Fruit fly (Drosophila melanogaster) whole organism, adult: ENCODE results near the gene CG12640.

ENCODE experiments used
- CG11617 ChIP-seq: fragments of 200-800 bp; sonication (Bioruptor generic); optimal IDR thresholded peaks from 2 replicates; lab custom pipeline; 2017; ENCODE audit warnings: mild to moderate bottlenecking, missing biosample characterization, missing genetic modification reagents, missing genetic modification characterization
- CG12768 ChIP-seq: fragments of 200-800 bp; sonication (Bioruptor generic); optimal IDR thresholded peaks from 2 replicates; lab custom pipeline; 2017; ENCODE audit warnings: missing biosample characterization, missing genetic modification characterization, mild to moderate bottlenecking, moderate library complexity, missing genetic modification reagents
- CG14711 ChIP-seq: fragments of 200-800 bp; sonication (Bioruptor generic); optimal IDR thresholded peaks from 2 replicates; lab custom pipeline; 2018; ENCODE audit warnings: missing biosample characterization, mild to moderate bottlenecking, missing genetic modification characterization, moderate library complexity
- CG1620 ChIP-seq: fragments of 200-800 bp; sonication (Bioruptor generic); optimal IDR thresholded peaks from 2 replicates; lab custom pipeline; 2016; ENCODE audit warnings: missing biosample characterization, missing genetic modification characterization
- CG33017 ChIP-seq: fragments of 200-800 bp; sonication (Bioruptor generic); optimal IDR thresholded peaks from 2 replicates; lab custom pipeline; 2018; ENCODE audit warnings: missing biosample characterization, mild to moderate bottlenecking, missing genetic modification characterization, moderate library complexity
- CG5204 ChIP-seq: fragments of 200-800 bp; sonication (Bioruptor generic); optimal IDR thresholded peaks from 2 replicates; lab custom pipeline; 2016; ENCODE audit warnings: missing biosample characterization, missing genetic modification characterization
- CG7045 ChIP-seq: fragments of 200-800 bp; sonication (Bioruptor generic); optimal IDR thresholded peaks from 2 replicates; lab custom pipeline; 2017; ENCODE audit warnings: missing biosample characterization, mild to moderate bottlenecking, missing genetic modification characterization
- CG7101 ChIP-seq: fragments of 200-800 bp; sonication (Bioruptor generic); optimal IDR thresholded peaks from 2 replicates; lab custom pipeline; 2018; ENCODE audit warnings: missing biosample characterization, mild to moderate bottlenecking, missing genetic modification characterization, moderate library complexity
- Clk ChIP-seq: fragments of 200-800 bp; sonication (Bioruptor generic); optimal IDR thresholded peaks from 2 replicates; lab custom pipeline; 2017; ENCODE audit warnings: missing biosample characterization, missing genetic modification characterization
- Crg-1 ChIP-seq: fragments of 200-800 bp; sonication (Bioruptor generic); optimal IDR thresholded peaks from 2 replicates; lab custom pipeline; 2016; ENCODE audit warnings: missing biosample characterization, missing genetic modification characterization
- Hr96 ChIP-seq: fragments of 200-800 bp; sonication (Bioruptor generic); optimal IDR thresholded peaks from 2 replicates; lab custom pipeline; 2016; ENCODE audit warnings: missing biosample characterization, missing genetic modification characterization
- Mnt ChIP-seq: fragments of 200-800 bp; sonication (Bioruptor generic); optimal IDR thresholded peaks from 2 replicates; lab custom pipeline; 2016; ENCODE audit warnings: missing biosample characterization, mild to moderate bottlenecking, missing genetic modification characterization
- bab1 ChIP-seq: fragments of 200-800 bp; sonication (Bioruptor generic); optimal IDR thresholded peaks from 3 replicates; lab custom pipeline; 2019; ENCODE audit warnings: missing biosample characterization, mild to moderate bottlenecking, missing genetic modification characterization, moderate library complexity
- cic ChIP-seq: fragments of 200-800 bp; sonication (Bioruptor generic); optimal IDR thresholded peaks from 2 replicates; lab custom pipeline; 2017; ENCODE audit warnings: missing biosample characterization, mild to moderate bottlenecking, missing genetic modification characterization, moderate library complexity
- cnc ChIP-seq, 2 experiments: fragments of >200 bp; optimal IDR thresholded peaks; 2 replicates each; lab custom pipeline; 2017
- kay ChIP-seq: fragments of 200-800 bp; sonication (Bioruptor generic); peaks from one replicate; lab custom pipeline; 2016; ENCODE audit warnings: missing biosample characterization, missing genetic modification characterization, borderline replicate concordance
- ovo ChIP-seq: fragments of 200-800 bp; sonication (Bioruptor generic); optimal IDR thresholded peaks from 2 replicates; lab custom pipeline; 2016; ENCODE audit warnings: missing biosample characterization, missing genetic modification characterization
- pad ChIP-seq: fragments of 200-800 bp; sonication (Bioruptor generic); optimal IDR thresholded peaks from 3 replicates; lab custom pipeline; 2017; ENCODE audit warnings: missing biosample characterization, missing genetic modification characterization, mild to moderate bottlenecking, moderate library complexity, missing genetic modification reagents
- tj ChIP-seq: fragments of 200-800 bp; sonication (Bioruptor generic); optimal IDR thresholded peaks from 3 replicates; lab custom pipeline; 2017; ENCODE audit warnings: missing biosample characterization, mild to moderate bottlenecking, missing genetic modification characterization, moderate library complexity
- toe ChIP-seq: fragments of 200-800 bp; sonication (Bioruptor generic); optimal IDR thresholded peaks from 2 replicates; lab custom pipeline; 2016; ENCODE audit warnings: missing biosample characterization, missing genetic modification characterization

CG12640 gene

dm6 chrX:10432712-10433111, at the start of gene CG12640:
TSS of gene CG12640 (minus strand) at chrX:10432812.
- TF ChIP-seq CG5204 (GFP tag; lab: Kevin White, UChicago) = no peak
- TF ChIP-seq toe (GFP tag; lab: Kevin White, UChicago) = no peak
- TF ChIP-seq ovo = no peak
- no peak for TF ChIP-seq CG12768 (GFP tag; lab: Kevin White, UChicago)
- TF ChIP-seq Crg-1 (GFP tag; lab: Kevin White, UChicago) = no peak
- no peak for TF ChIP-seq bab1 (GFP tag; lab: Kevin White, UChicago)
- no peak for TF ChIP-seq tj
- TF ChIP-seq CG7045 = no peak
- no peak for TF ChIP-seq Hr96 (GFP tag; lab: Kevin White, UChicago)
- no peak for TF ChIP-seq Mnt (GFP tag; lab: Kevin White, UChicago)
- no peak for TF ChIP-seq kay (GFP tag; lab: Kevin White, UChicago)
- TF ChIP-seq CG11617 = no peak
- TF ChIP-seq CG14711 (tag; lab: Kevin White, UChicago) = no peak
- TF ChIP-seq CG1620 (GFP tag; lab: Kevin White, UChicago) = no peak

dm6 chrX:10478443-10479368, 46.1 kb upstream of the CG12640 start, which contains the start of the genes CG2887 and PPP4R2r:
TSS of gene CG2887 (minus strand) at chrX:10478493.
TSS of gene PPP4R2r (plus strand) at chrX:10478838.
- TF ChIP-seq CG11617 (peak; percentile 18), Crg-1 (GFP tag; lab: Kevin White, UChicago) (peak; percentile 13), cic (GFP tag; lab: Kevin White, UChicago) (peak; percentile 25), toe (GFP tag; lab: Kevin White, UChicago) (no peak), CG7101 (tag; lab: Kevin White, UChicago) (peak; percentile 41), CG5204 (GFP tag; lab: Kevin White, UChicago) (no peak), CG7045 (no peak), bab1 (GFP tag; lab: Kevin White, UChicago) (peak; percentile 78), tj (peak; percentile 87), CG12768 (GFP tag; lab: Kevin White, UChicago) (no peak), CG14711 (tag; lab: Kevin White, UChicago) (peak; percentile 12), Mnt (GFP tag; lab: Kevin White, UChicago) (peak; percentile 38)

dm6 chrX:10474625-10475024, 42.0 kb upstream of the CG12640 start, which contains the start of gene nocte:
TSS of gene nocte (minus strand) at chrX:10474675.
- TF ChIP-seq toe (GFP tag; lab: Kevin White, UChicago) (peak; percentile 26), CG5204 (GFP tag; lab: Kevin White, UChicago) (no peak), CG1620 (GFP tag; lab: Kevin White, UChicago) (peak; percentile 67), ovo (peak; percentile 6), CG12768 (GFP tag; lab: Kevin White, UChicago) (no peak), CG7101 (tag; lab: Kevin White, UChicago) (peak; percentile 4), Mnt (GFP tag; lab: Kevin White, UChicago) (peak; percentile 51), bab1 (GFP tag; lab: Kevin White, UChicago) (peak; percentile 50), CG14711 (tag; lab: Kevin White, UChicago) (peak; percentile 60), Crg-1 (GFP tag; lab: Kevin White, UChicago) (peak; percentile 11), Hr96 (GFP tag; lab: Kevin White, UChicago) (no peak), CG11617 (peak; percentile 26)

dm6 chrX:10474213-10474540, 41.6 kb upstream of the CG12640 start:
- peak; percentile 67 for TF ChIP-seq tj
- no peak for TF ChIP-seq kay (GFP tag; lab: Kevin White, UChicago)

dm6 chrX:10473510-10474212, 41.0 kb upstream of the CG12640 start, which contains the start of gene CG2889:
TSS of gene CG2889 (plus strand) at chrX:10473938.
- TF ChIP-seq tj (peak; percentile 12), CG5204 (GFP tag; lab: Kevin White, UChicago) (no peak), CG33017 (tag; lab: Kevin White, UChicago) (no peak), pad (GFP tag; lab: Kevin White, UChicago) (no peak), Hr96 (GFP tag; lab: Kevin White, UChicago) (no peak), Crg-1 (GFP tag; lab: Kevin White, UChicago) (peak; percentile 24), cnc (optimal IDR thresholded peaks at IDR 0.05; lab: Kevin White, UChicago) (no peak), CG14711 (tag; lab: Kevin White, UChicago) (peak; percentile 39), CG1620 (GFP tag; lab: Kevin White, UChicago) (peak; percentile 65), CG7101 (tag; lab: Kevin White, UChicago) (peak; percentile 47), kay (GFP tag; lab: Kevin White, UChicago) (no peak), CG11617 (peak; percentile 23), cic (GFP tag; lab: Kevin White, UChicago) (no peak), ovo (peak; percentile 2), toe (GFP tag; lab: Kevin White, UChicago) (no peak), bab1 (GFP tag; lab: Kevin White, UChicago) (peak; percentile 56), CG12768 (GFP tag; lab: Kevin White, UChicago) (no peak), Mnt (GFP tag; lab: Kevin White, UChicago) (peak; percentile 56), Clk (no peak), CG7045 (no peak)
